Worm (Caenorhabditis elegans) whole organism, L2 larva: ENCODE measurements around the gene sgnh-1.
A peak's percentile ranks its signal among the peaks of the same experiment; 100 is the strongest.

Experiments
- C34F6.9 ChIP-seq: fragments of 150-350 bp; optimal IDR thresholded peaks from 2 replicates; lab custom pipeline; 2014; ENCODE audit warnings: missing biosample characterization, missing genetic modification characterization
- R02D3.7 ChIP-seq: fragments of 150-350 bp; optimal IDR thresholded peaks from 2 replicates; lab custom pipeline; 2014; ENCODE audit warnings: missing biosample characterization, missing genetic modification characterization
- ZK546.5 ChIP-seq: sonication (generic microtip); optimal IDR thresholded peaks from 2 replicates; lab custom pipeline; 2017; ENCODE audit warnings: missing biosample characterization, missing genetic modification characterization
- alr-1 ChIP-seq: fragments of 150-350 bp; optimal IDR thresholded peaks from 2 replicates; lab custom pipeline; 2014; ENCODE audit warnings: missing biosample characterization, missing genetic modification characterization
- aly-2 ChIP-seq: fragments of 150-350 bp; optimal IDR thresholded peaks from 2 replicates; lab custom pipeline; 2014; ENCODE audit warnings: missing biosample characterization, missing genetic modification characterization
- ama-1 ChIP-seq: fragments of 150-350 bp; optimal IDR thresholded peaks from 2 replicates; lab custom pipeline; 2018; ENCODE audit warnings: inconsistent platforms
- blmp-1 ChIP-seq: sonication (generic microtip); optimal IDR thresholded peaks from 2 replicates; lab custom pipeline; 2017; ENCODE audit warnings: missing genetic modification characterization, mild to moderate bottlenecking, missing compliant biosample characterization, antibody characterized with exemption, moderate library complexity; ENCODE audit not compliant: insufficient read depth
- ceh-16 ChIP-seq: fragments of 150-350 bp; optimal IDR thresholded peaks from 2 replicates; lab custom pipeline; 2014; ENCODE audit warnings: missing biosample characterization, missing genetic modification characterization
- ceh-82 ChIP-seq: fragments of 150-350 bp; optimal IDR thresholded peaks from 2 replicates; lab custom pipeline; 2014; ENCODE audit warnings: missing biosample characterization, missing genetic modification characterization
- crh-2 ChIP-seq: sonication (generic microtip); optimal IDR thresholded peaks from 2 replicates; lab custom pipeline; 2017; ENCODE audit warnings: missing biosample characterization, missing genetic modification characterization
- dmd-4 ChIP-seq: sonication (generic microtip); optimal IDR thresholded peaks from 2 replicates; lab custom pipeline; 2017; ENCODE audit warnings: missing biosample characterization, missing genetic modification characterization
- egl-27 ChIP-seq: sonication (generic microtip); optimal IDR thresholded peaks from 3 replicates; lab custom pipeline; 2017; ENCODE audit warnings: missing biosample characterization, missing genetic modification reagents, missing genetic modification characterization
- elt-1 ChIP-seq: fragments of 150-350 bp; optimal IDR thresholded peaks from 2 replicates; lab custom pipeline; 2014; ENCODE audit warnings: missing biosample characterization, missing genetic modification characterization
- fos-1 ChIP-seq: fragments of 150-350 bp; optimal IDR thresholded peaks from 2 replicates; lab custom pipeline; 2014; ENCODE audit warnings: missing biosample characterization, missing genetic modification characterization
- gmeb-1 ChIP-seq: fragments of 150-350 bp; optimal IDR thresholded peaks from 2 replicates; lab custom pipeline; 2014; ENCODE audit warnings: missing biosample characterization, missing genetic modification characterization
- lin-11 ChIP-seq: fragments of 150-350 bp; sonication (generic microtip); optimal IDR thresholded peaks from 2 replicates; lab custom pipeline; 2014; ENCODE audit warnings: missing biosample characterization, missing genetic modification characterization, inconsistent platforms, mixed read lengths
- lin-39 ChIP-seq: fragments of 150-350 bp; optimal IDR thresholded peaks from 2 replicates; lab custom pipeline; 2014; ENCODE audit warnings: missing biosample characterization, missing genetic modification reagents, missing genetic modification characterization
- lsy-2 ChIP-seq, 2 experiments: fragments of 150-350 bp in 1 of 2; sonication (generic microtip) in 1 of 2; optimal IDR thresholded peaks; 2 replicates each; lab custom pipeline; 2014 to 2017; ENCODE audit warnings: missing biosample characterization in 2 of 2, missing genetic modification characterization in 2 of 2
- mab-5 ChIP-seq: fragments of 150-350 bp; optimal IDR thresholded peaks from 2 replicates; lab custom pipeline; 2014; ENCODE audit warnings: missing biosample characterization, missing genetic modification characterization
- mbf-1 ChIP-seq: sonication (generic microtip); optimal IDR thresholded peaks from 2 replicates; lab custom pipeline; 2017; ENCODE audit warnings: missing biosample characterization, missing genetic modification characterization
- mdl-1 ChIP-seq, 2 experiments: fragments of 150-350 bp in 1 of 2; sonication (generic microtip) in 1 of 2; optimal IDR thresholded peaks; 2 replicates each; lab custom pipeline; 2017; ENCODE audit warnings: missing biosample characterization in 2 of 2, missing genetic modification characterization in 2 of 2
- nhr-10 ChIP-seq: sonication (generic microtip); optimal IDR thresholded peaks from 2 replicates; lab custom pipeline; 2017; ENCODE audit warnings: missing biosample characterization, missing genetic modification characterization
- nhr-11 ChIP-seq: fragments of 150-350 bp; optimal IDR thresholded peaks from 2 replicates; lab custom pipeline; 2014; ENCODE audit warnings: missing biosample characterization, missing genetic modification characterization
- nhr-12 ChIP-seq: fragments of 150-350 bp; optimal IDR thresholded peaks from 2 replicates; lab custom pipeline; 2014; ENCODE audit warnings: missing biosample characterization, missing genetic modification characterization
- nhr-129 ChIP-seq: fragments of 150-350 bp; optimal IDR thresholded peaks from 2 replicates; lab custom pipeline; 2014; ENCODE audit warnings: missing biosample characterization, missing genetic modification characterization
- nhr-21 ChIP-seq: fragments of 150-350 bp; optimal IDR thresholded peaks from 2 replicates; lab custom pipeline; 2014; ENCODE audit warnings: missing biosample characterization, missing genetic modification characterization
- nhr-23 ChIP-seq: fragments of 150-350 bp; optimal IDR thresholded peaks from 2 replicates; lab custom pipeline; 2014; ENCODE audit warnings: missing biosample characterization, missing genetic modification reagents, missing genetic modification characterization
- nhr-237 ChIP-seq: fragments of 150-350 bp; optimal IDR thresholded peaks from 2 replicates; lab custom pipeline; 2014; ENCODE audit warnings: missing biosample characterization, missing genetic modification characterization
- nhr-6 ChIP-seq: fragments of 150-350 bp; optimal IDR thresholded peaks from 2 replicates; lab custom pipeline; 2014; ENCODE audit warnings: missing biosample characterization, missing genetic modification characterization
- peb-1 ChIP-seq: fragments of 150-350 bp; optimal IDR thresholded peaks from 2 replicates; lab custom pipeline; 2014; ENCODE audit warnings: missing biosample characterization, missing genetic modification characterization
- sem-4 ChIP-seq: fragments of 150-350 bp; optimal IDR thresholded peaks from 2 replicates; lab custom pipeline; 2014; ENCODE audit warnings: missing biosample characterization, missing genetic modification reagents, missing genetic modification characterization
- skn-1 ChIP-seq: sonication (generic microtip); optimal IDR thresholded peaks from 2 replicates; lab custom pipeline; 2017; ENCODE audit warnings: missing biosample characterization, missing genetic modification characterization
- sma-3 ChIP-seq: sonication (generic microtip); optimal IDR thresholded peaks from 2 replicates; lab custom pipeline; 2016; ENCODE audit warnings: missing genetic modification reagents, missing genetic modification characterization, missing compliant biosample characterization
- snpc-4 ChIP-seq: fragments of 150-350 bp; optimal IDR thresholded peaks from 2 replicates; lab custom pipeline; 2014; ENCODE audit warnings: missing biosample characterization, missing genetic modification characterization
- unc-39 ChIP-seq: fragments of 150-350 bp; optimal IDR thresholded peaks from 2 replicates; lab custom pipeline; 2014; ENCODE audit warnings: missing biosample characterization, missing genetic modification characterization
- unc-55 ChIP-seq: fragments of 150-350 bp; sonication (generic microtip); optimal IDR thresholded peaks from 3 replicates; lab custom pipeline; 2014; ENCODE audit warnings: missing biosample characterization, missing genetic modification reagents, missing genetic modification characterization
- unc-62 ChIP-seq: fragments of 150-350 bp; optimal IDR thresholded peaks from 2 replicates; lab custom pipeline; 2014; ENCODE audit warnings: missing biosample characterization, missing genetic modification reagents, missing genetic modification characterization
- ztf-1 ChIP-seq: fragments of 200-800 bp; sonication (Bioruptor generic); conservative IDR thresholded peaks from 2 replicates; pipeline ENCODE4 v1.3.6; 2022; ENCODE audit warnings: missing genetic modification characterization, missing compliant biosample characterization
- ztf-4 ChIP-seq: fragments of 150-350 bp; optimal IDR thresholded peaks from 2 replicates; lab custom pipeline; 2014; ENCODE audit warnings: missing biosample characterization, missing genetic modification characterization

The sgnh-1 gene

ce11 chrIV:4889613-4890012, at the start of gene sgnh-1:
TSS of gene sgnh-1 (plus strand) at chrIV:4889913.
- no peak for TF ChIP-seq unc-39 (tag; lab: Kevin White, UChicago)
- no peak for TF ChIP-seq lsy-2 (tag; optimal IDR thresholded peaks at IDR 0.05; lab: Kevin White, UChicago)
- TF ChIP-seq ceh-16 (tag; lab: Kevin White, UChicago): no peak
- no peak for TF ChIP-seq gmeb-1
- no peak for TF ChIP-seq crh-2 (tag; lab: Kevin White, UChicago)
- no peak for TF ChIP-seq sma-3 (GFP tag; lab: Kevin White, UChicago)
- TF ChIP-seq mbf-1 (tag; lab: Kevin White, UChicago): no peak
- TF ChIP-seq nhr-129 (tag; lab: Kevin White, UChicago): no peak
- TF ChIP-seq nhr-12: no peak
- TF ChIP-seq nhr-23 (tag; lab: Kevin White, UChicago): no peak
- no peak for TF ChIP-seq nhr-21 (tag; lab: Kevin White, UChicago)

- no peak for TF ChIP-seq dmd-4 (tag; lab: Kevin White, UChicago)
- peak; percentile 86 for TF ChIP-seq fos-1 (tag; lab: Kevin White, UChicago)
- TF ChIP-seq nhr-237 (tag; lab: Kevin White, UChicago): no peak
- no peak for TF ChIP-seq snpc-4
Measured at ce11 chrIV:4842030-4842429, 47.7 kb upstream of the sgnh-1 start.

ce11 chrIV:4846793-4847192, 42.9 kb upstream of the sgnh-1 start, which contains the start of gene tat-2:
TSS of gene tat-2 (minus strand) at chrIV:4846893.
- no peak for TF ChIP-seq unc-62 (GFP tag; lab: Kevin White, UChicago)
- TF ChIP-seq, all 48 proteins: peak for 0

- TF ChIP-seq snpc-4 (no peak), mbf-1 (tag; lab: Kevin White, UChicago) (no peak), mab-5 (tag; lab: Kevin White, UChicago) (no peak), unc-55 (GFP tag; lab: Kevin White, UChicago) (no peak), alr-1 (no peak), gmeb-1 (no peak), nhr-6 (tag; lab: Kevin White, UChicago) (no peak), nhr-21 (tag; lab: Kevin White, UChicago) (no peak), ztf-4 (tag; lab: Kevin White, UChicago) (no peak), C34F6.9 (tag; lab: Kevin White, UChicago) (no peak), blmp-1 (tag; lab: Kevin White, UChicago) (no peak), sem-4 (tag; lab: Kevin White, UChicago) (no peak), nhr-10 (tag; lab: Kevin White, UChicago) (no peak), nhr-129 (tag; lab: Kevin White, UChicago) (no peak), peb-1 (tag; lab: Kevin White, UChicago) (no peak), elt-1 (tag; lab: Kevin White, UChicago) (no peak), egl-27 (tag; lab: Kevin White, UChicago) (no peak), nhr-23 (tag; lab: Kevin White, UChicago) (no peak), R02D3.7 (tag; lab: Kevin White, UChicago) (no peak), lsy-2 (tag; optimal IDR thresholded peaks at IDR 0.05; lab: Kevin White, UChicago) (no peak)
Measured at ce11 chrIV:4856195-4856594, 33.5 kb upstream of the sgnh-1 start, which contains the start of gene Y17G9A.2. TSS of gene Y17G9A.2 (minus strand) at chrIV:4856295.

- TF ChIP-seq unc-62 (GFP tag; lab: Kevin White, UChicago): no peak
- no peak for TF ChIP-seq mbf-1 (tag; lab: Kevin White, UChicago)
- no peak for TF ChIP-seq mdl-1 (tag; optimal IDR thresholded peaks at IDR 0.05; lab: Kevin White, UChicago)
- no peak for TF ChIP-seq sem-4 (tag; lab: Kevin White, UChicago)
- TF ChIP-seq ama-1: no peak
- TF ChIP-seq ztf-4 (tag; lab: Kevin White, UChicago): no peak
- TF ChIP-seq nhr-10 (tag; lab: Kevin White, UChicago): no peak
- TF ChIP-seq ceh-82 (tag; lab: Kevin White, UChicago): no peak
- no peak for TF ChIP-seq skn-1 (tag; lab: Kevin White, UChicago)
- TF ChIP-seq aly-2 (tag; lab: Kevin White, UChicago): no peak
- TF ChIP-seq nhr-11 (tag; lab: Kevin White, UChicago): no peak
- no peak for TF ChIP-seq fos-1 (tag; lab: Kevin White, UChicago)
- TF ChIP-seq elt-1 (tag; lab: Kevin White, UChicago): no peak
- no peak for TF ChIP-seq ztf-1
- TF ChIP-seq unc-55 (GFP tag; lab: Kevin White, UChicago): no peak
- no peak for TF ChIP-seq lin-11 (tag; lab: Kevin White, UChicago)
- no peak for TF ChIP-seq ZK546.5
- no peak for TF ChIP-seq lin-39 (tag; lab: Kevin White, UChicago)
Measured at ce11 chrIV:4858573-4858972, 31.1 kb upstream of the sgnh-1 start, which contains the start of gene Y17G9A.3. TSS of gene Y17G9A.3 (minus strand) at chrIV:4858673.
